Worm (Caenorhabditis elegans) whole organism, late embryonic: ENCODE measurements around the gene R10D12.7.

Experiments
- T23F11.4 ChIP-seq: fragments of 200-800 bp; sonication (Bioruptor generic); optimal IDR thresholded peaks from 2 replicates; lab custom pipeline; 2018; ENCODE audit warnings: mild to moderate bottlenecking, missing genetic modification characterization, missing compliant biosample characterization
- che-1 ChIP-seq: sonication (generic microtip); optimal IDR thresholded peaks from 2 replicates; lab custom pipeline; 2016; ENCODE audit warnings: mild to moderate bottlenecking, missing genetic modification characterization, missing compliant biosample characterization
- dmd-4 ChIP-seq: sonication (generic microtip); optimal IDR thresholded peaks from 2 replicates; lab custom pipeline; 2016; ENCODE audit warnings: borderline replicate concordance, missing genetic modification characterization, missing compliant biosample characterization
- fkh-10 ChIP-seq: fragments of 150-350 bp; optimal IDR thresholded peaks from 2 replicates; lab custom pipeline; 2014; ENCODE audit warnings: missing biosample characterization, missing genetic modification reagents, missing genetic modification characterization
- fkh-6 ChIP-seq: sonication (generic microtip); optimal IDR thresholded peaks from 2 replicates; lab custom pipeline; 2016; ENCODE audit warnings: missing genetic modification characterization, missing compliant biosample characterization
- nhr-11 ChIP-seq: fragments of 150-350 bp; optimal IDR thresholded peaks from 2 replicates; lab custom pipeline; 2014; ENCODE audit warnings: missing biosample characterization, missing genetic modification characterization
- tbx-2 ChIP-seq: sonication (generic microtip); optimal IDR thresholded peaks from 2 replicates; lab custom pipeline; 2016; ENCODE audit warnings: missing genetic modification characterization, missing compliant biosample characterization
- tbx-7 ChIP-seq: sonication (generic microtip); optimal IDR thresholded peaks from 2 replicates; lab custom pipeline; 2016; ENCODE audit warnings: missing genotype, missing genetic modification characterization, missing compliant biosample characterization
- ttx-3 ChIP-seq: sonication (generic microtip); optimal IDR thresholded peaks from 2 replicates; lab custom pipeline; 2016; ENCODE audit warnings: missing genetic modification reagents, missing genetic modification characterization, missing compliant biosample characterization
- unc-42 ChIP-seq: sonication (generic microtip); optimal IDR thresholded peaks from 2 replicates; lab custom pipeline; 2016; ENCODE audit warnings: missing genotype, missing genetic modification characterization, missing compliant biosample characterization
- zip-5 ChIP-seq: sonication (generic microtip); optimal IDR thresholded peaks from 2 replicates; lab custom pipeline; 2016; ENCODE audit warnings: missing genetic modification characterization, missing compliant biosample characterization

DNA sequence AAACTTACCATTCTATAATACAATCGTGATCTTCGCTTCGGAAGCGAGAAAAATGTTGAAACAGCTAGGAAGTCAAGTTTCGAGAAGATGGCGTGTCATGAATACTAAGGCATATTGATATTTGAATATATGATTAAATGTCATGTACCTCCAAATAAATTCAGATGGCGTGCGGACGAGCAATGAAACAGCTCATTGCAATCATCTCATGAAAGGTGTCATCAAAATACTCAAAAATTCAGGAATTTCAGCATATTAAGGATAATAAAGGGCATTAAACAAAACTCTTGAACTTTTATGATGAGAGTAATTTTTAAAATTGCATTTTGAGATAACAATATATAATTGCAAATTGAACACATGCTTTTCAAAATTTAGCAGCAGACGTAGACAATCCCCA is 34.5 kb upstream of the R10D12.7 start, which contains the start of gene gcy-32:
- TF ChIP-seq dmd-4 (tag; lab: Kevin White, UChicago) (no peak), tbx-7 (tag; lab: Kevin White, UChicago) (no peak), nhr-11 (tag; lab: Kevin White, UChicago) (no peak), che-1 (tag; lab: Kevin White, UChicago) (no peak), ttx-3 (tag; lab: Kevin White, UChicago) (no peak), T23F11.4 (no peak), fkh-10 (GFP tag; lab: Kevin White, UChicago) (no peak), unc-42 (tag; lab: Kevin White, UChicago) (no peak), tbx-2 (no peak), zip-5 (tag; lab: Kevin White, UChicago) (no peak), fkh-6 (tag; lab: Kevin White, UChicago) (no peak)
